Fruit fly (Drosophila melanogaster) whole organism, prepupa: ENCODE measurements around the gene CG7523.

Source experiments
- CG10631 ChIP-seq: fragments of 200-800 bp; sonication (Bioruptor generic); optimal IDR thresholded peaks from 2 replicates; lab custom pipeline; 2016; ENCODE audit warnings: missing biosample characterization, missing genetic modification characterization
- CG15336 ChIP-seq: fragments of 200-800 bp; sonication (Bioruptor generic); IDR thresholded peaks from 2 replicates; pipeline ENCODE4 v1.3.6; 2022; ENCODE audit warnings: missing biosample characterization, missing genetic modification characterization
- CG3032 ChIP-seq: fragments of 200-800 bp; optimal IDR thresholded peaks from 2 replicates; lab custom pipeline; 2019; ENCODE audit warnings: missing biosample characterization, mild to moderate bottlenecking, missing genetic modification characterization, moderate library complexity
- CG8119 ChIP-seq: fragments of 200-800 bp; sonication (Bioruptor generic); IDR thresholded peaks from 3 replicates; pipeline ENCODE4 v1.3.6; 2022; ENCODE audit warnings: missing biosample characterization, missing genetic modification characterization
- Eip75B ChIP-seq: fragments of 200-800 bp; sonication (Bioruptor generic); optimal IDR thresholded peaks from 3 replicates; lab custom pipeline; 2016; ENCODE audit warnings: missing biosample characterization, missing genetic modification characterization
- Eip93F ChIP-seq: fragments of 200-800 bp; sonication (Bioruptor generic); optimal IDR thresholded peaks from 2 replicates; lab custom pipeline; 2016; ENCODE audit warnings: missing biosample characterization, mild to moderate bottlenecking, missing genetic modification characterization
- fkh ChIP-seq: fragments of 200-800 bp; sonication (Bioruptor generic); optimal IDR thresholded peaks from 3 replicates; lab custom pipeline; 2017; ENCODE audit warnings: missing biosample characterization, mild to moderate bottlenecking, missing genetic modification characterization, moderate library complexity
- salr ChIP-seq, 2 experiments: fragments of 200-800 bp; sonication (Bioruptor generic); optimal IDR thresholded peaks; 3 replicates each; lab custom pipeline; 2016 to 2018; ENCODE audit warnings: missing biosample characterization in 2 of 2, missing genetic modification characterization in 2 of 2, mild to moderate bottlenecking in 1 of 2

DNA sequence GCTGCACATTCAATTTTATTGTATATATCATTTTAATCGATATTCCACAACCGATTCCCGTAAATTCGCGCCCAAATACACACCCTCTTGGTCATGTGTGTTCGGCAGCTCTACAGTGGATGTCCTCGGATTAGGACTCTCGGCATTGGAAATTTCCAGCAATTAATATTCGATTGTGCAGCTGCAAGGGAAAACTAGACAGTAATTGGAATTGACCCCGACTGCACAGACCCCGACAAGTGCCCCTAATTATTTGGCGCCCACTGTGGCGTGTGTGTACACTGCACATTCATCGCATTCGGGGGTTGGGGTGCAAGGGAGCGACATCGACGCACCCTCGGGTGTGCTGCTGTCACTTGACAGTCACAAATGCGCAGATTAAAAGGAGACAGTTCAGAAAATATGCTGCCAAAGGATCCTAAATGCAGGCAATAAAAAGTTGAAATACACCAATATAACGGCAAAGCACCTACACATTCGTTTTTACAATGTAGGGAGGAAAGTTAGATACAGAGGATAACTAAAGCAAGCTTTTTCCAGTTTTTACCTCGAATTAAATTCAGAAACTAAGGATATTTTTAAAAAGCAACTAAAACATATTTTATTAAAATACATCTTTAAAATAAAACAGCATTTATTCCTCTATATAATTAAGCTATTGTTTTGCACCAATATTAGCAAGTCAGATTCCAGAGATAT lies 38.2 kb upstream of the CG7523 start:
- TF ChIP-seq CG8119: no peak
- no peak for TF ChIP-seq CG3032 (tag; lab: Kevin White, UChicago)
- TF ChIP-seq CG10631 (GFP tag; lab: Kevin White, UChicago): no peak
- no peak for TF ChIP-seq CG15336 (GFP tag; lab: Robert Waterston, UW)
- no peak for TF ChIP-seq Eip75B (GFP tag; lab: Kevin White, UChicago)
- no peak for TF ChIP-seq Eip93F
- TF ChIP-seq salr (GFP tag; optimal IDR thresholded peaks at IDR 0.05; lab: Kevin White, UChicago): peak in 1 of 2 experiments; percentile 18
- TF ChIP-seq fkh (GFP tag; lab: Kevin White, UChicago): no peak
